Worm (Caenorhabditis elegans) whole organism, L4 larva: ENCODE data around the gene F38A1.8.

Experiments used
- D1046.2 ChIP-seq: fragments of 200-800 bp; sonication (Bioruptor generic); IDR thresholded peaks from 2 replicates; pipeline ENCODE4 v1.3.6; 2022; ENCODE audit warnings: missing genetic modification characterization, missing compliant biosample characterization
- F10B5.3 ChIP-seq: sonication (generic microtip); optimal IDR thresholded peaks from 2 replicates; lab custom pipeline; 2016; ENCODE audit warnings: mild to moderate bottlenecking, missing genetic modification characterization, missing compliant biosample characterization
- T20F7.1 ChIP-seq: fragments of 200-800 bp; sonication (Bioruptor generic); optimal IDR thresholded peaks from 2 replicates; lab custom pipeline; 2018; ENCODE audit warnings: mild to moderate bottlenecking, missing genetic modification characterization, missing compliant biosample characterization
- Y48G9A.11 ChIP-seq: fragments of 200-800 bp; sonication (Bioruptor generic); IDR thresholded peaks from 2 replicates; pipeline ENCODE4 v1.3.6; 2022; ENCODE audit warnings: missing genetic modification reagents, missing genetic modification characterization, missing compliant biosample characterization
- aha-1 ChIP-seq: fragments of 150-350 bp; peaks from one replicate; lab custom pipeline; 2014; ENCODE audit warnings: missing biosample characterization, missing genetic modification characterization
- attf-4 ChIP-seq: sonication (generic microtip); optimal IDR thresholded peaks from 3 replicates; lab custom pipeline; 2017; ENCODE audit warnings: missing biosample characterization, missing genetic modification characterization
- ceh-20 ChIP-seq: fragments of 200-800 bp; sonication (Bioruptor generic); IDR thresholded peaks from 2 replicates; pipeline ENCODE4 v1.3.6; 2022; ENCODE audit warnings: missing genetic modification reagents, missing genetic modification characterization, missing compliant biosample characterization
- ceh-44 ChIP-seq: fragments of 200-800 bp; sonication (Bioruptor generic); IDR thresholded peaks from 2 replicates; pipeline ENCODE4 v1.3.6; 2022; ENCODE audit warnings: missing genetic modification reagents, missing genetic modification characterization, missing compliant biosample characterization
- cey-2 ChIP-seq: sonication (generic microtip); optimal IDR thresholded peaks from 3 replicates; lab custom pipeline; 2017; ENCODE audit warnings: missing genetic modification characterization, mild to moderate bottlenecking, missing compliant biosample characterization, antibody characterized with exemption, borderline replicate concordance; ENCODE audit not compliant: insufficient read depth
- ctbp-1 ChIP-seq: fragments of 200-800 bp; sonication (Bioruptor generic); IDR thresholded peaks from 2 replicates; pipeline ENCODE4 v1.3.6; 2022; ENCODE audit warnings: missing genetic modification reagents, missing genetic modification characterization, missing compliant biosample characterization
- daf-16 ChIP-seq, 3 experiments: sonication (generic microtip); optimal IDR thresholded peaks; 2 replicates each; lab custom pipeline; 2016 to 2017; ENCODE audit warnings: missing genetic modification characterization in 3 of 3, missing genetic modification reagents in 3 of 3, mild to moderate bottlenecking in 2 of 3, missing compliant biosample characterization in 2 of 3, missing biosample characterization in 1 of 3, moderate library complexity in 1 of 3
- daf-8 ChIP-seq: fragments of 200-800 bp; sonication (Bioruptor generic); IDR thresholded peaks from 2 replicates; pipeline ENCODE4 v1.3.6; 2022; ENCODE audit warnings: missing genetic modification characterization, missing compliant biosample characterization
- dmd-6 ChIP-seq: fragments of 200-800 bp; sonication (Bioruptor generic); IDR thresholded peaks from 2 replicates; pipeline ENCODE4 v1.3.6; 2022; ENCODE audit warnings: missing genetic modification reagents, missing genetic modification characterization, missing compliant biosample characterization
- dpl-1 ChIP-seq: fragments of 150-350 bp; optimal IDR thresholded peaks from 2 replicates; lab custom pipeline; 2014; ENCODE audit warnings: missing biosample characterization, missing genetic modification reagents, missing genetic modification characterization
- dve-1 ChIP-seq: sonication (generic microtip); optimal IDR thresholded peaks from 2 replicates; lab custom pipeline; 2017; ENCODE audit warnings: antibody characterized with exemption, mild to moderate bottlenecking, missing genetic modification characterization, missing compliant biosample characterization; ENCODE audit not compliant: insufficient read depth
- fkh-10 ChIP-seq: fragments of 150-350 bp; optimal IDR thresholded peaks from 2 replicates; lab custom pipeline; 2014; ENCODE audit warnings: missing biosample characterization, missing genetic modification reagents, missing genetic modification characterization
- hif-1 ChIP-seq, 2 experiments: sonication (generic microtip); optimal IDR thresholded peaks; 2 replicates each; lab custom pipeline; 2016 to 2017; ENCODE audit warnings: missing compliant biosample characterization in 2 of 2, missing genetic modification characterization in 2 of 2, missing genetic modification reagents in 2 of 2, missing genotype in 2 of 2, mild to moderate bottlenecking in 1 of 2
- hlh-11 ChIP-seq: fragments of 200-800 bp; sonication (Bioruptor generic); optimal IDR thresholded peaks from 2 replicates; lab custom pipeline; 2018; ENCODE audit warnings: mild to moderate bottlenecking, missing genetic modification characterization, missing compliant biosample characterization
- hlh-30 ChIP-seq: sonication (generic microtip); optimal IDR thresholded peaks from 2 replicates; lab custom pipeline; 2017; ENCODE audit warnings: antibody characterized with exemption, mild to moderate bottlenecking, missing genetic modification characterization, missing compliant biosample characterization; ENCODE audit not compliant: insufficient read depth
- hmg-1.1 ChIP-seq: fragments of 200-800 bp; sonication (Bioruptor generic); IDR thresholded peaks from 2 replicates; pipeline ENCODE4 v1.3.6; 2022; ENCODE audit warnings: missing genetic modification reagents, missing genetic modification characterization, missing compliant biosample characterization
- lin-13 ChIP-seq: fragments of 150-350 bp; optimal IDR thresholded peaks from 2 replicates; lab custom pipeline; 2014; ENCODE audit warnings: missing biosample characterization, missing genetic modification reagents, missing genetic modification characterization
- lin-29 ChIP-seq: fragments of 200-800 bp; sonication (Bioruptor generic); IDR thresholded peaks from 2 replicates; pipeline ENCODE4 v1.3.6; 2022; ENCODE audit warnings: missing genetic modification reagents, missing genetic modification characterization, missing compliant biosample characterization
- lin-38 ChIP-seq: fragments of 200-800 bp; sonication (Bioruptor generic); IDR thresholded peaks from 2 replicates; pipeline ENCODE4 v1.3.6; 2022; ENCODE audit warnings: missing genetic modification reagents, missing genetic modification characterization, missing compliant biosample characterization
- lin-39 ChIP-seq: fragments of 150-350 bp; optimal IDR thresholded peaks from 2 replicates; lab custom pipeline; 2014; ENCODE audit warnings: missing biosample characterization, missing genetic modification reagents, missing genetic modification characterization
- lir-3 ChIP-seq: sonication (generic microtip); optimal IDR thresholded peaks from 2 replicates; lab custom pipeline; 2016; ENCODE audit warnings: mild to moderate bottlenecking, missing genetic modification characterization, missing compliant biosample characterization
- lsy-2 ChIP-seq, 2 experiments: fragments of 150-350 bp in 1 of 2; sonication (generic microtip) in 1 of 2; optimal IDR thresholded peaks; 2 replicates each; lab custom pipeline; 2014 to 2017; ENCODE audit warnings: missing biosample characterization in 2 of 2, missing genetic modification characterization in 2 of 2
- madf-9 ChIP-seq: fragments of 200-800 bp; sonication (Bioruptor generic); conservative IDR thresholded peaks from 2 replicates; pipeline ENCODE4 v1.3.6; 2022; ENCODE audit warnings: missing genetic modification reagents, missing genetic modification characterization, missing compliant biosample characterization
- mdl-1 ChIP-seq, 2 experiments: fragments of 150-350 bp in 1 of 2; sonication (generic microtip) in 1 of 2; optimal IDR thresholded peaks; 2 replicates each; lab custom pipeline; 2014 to 2017; ENCODE audit warnings: missing biosample characterization in 2 of 2, missing genetic modification characterization in 2 of 2
- mep-1 ChIP-seq: fragments of 150-350 bp; sonication (generic microtip); optimal IDR thresholded peaks from 3 replicates; lab custom pipeline; 2014; ENCODE audit warnings: missing biosample characterization, missing genetic modification characterization
- mes-2 ChIP-seq: sonication (generic microtip); optimal IDR thresholded peaks from 2 replicates; lab custom pipeline; 2016; ENCODE audit warnings: missing genotype, mild to moderate bottlenecking, missing genetic modification characterization, missing compliant biosample characterization; ENCODE audit not compliant: poor library complexity, severe bottlenecking
- mxl-2 ChIP-seq: fragments of 200-800 bp; sonication (Bioruptor generic); conservative IDR thresholded peaks from 2 replicates; pipeline ENCODE4 v1.3.6; 2022; ENCODE audit warnings: missing genetic modification reagents, missing genetic modification characterization, missing compliant biosample characterization
- mxl-3 ChIP-seq: fragments of 200-800 bp; sonication (Bioruptor generic); optimal IDR thresholded peaks from 2 replicates; lab custom pipeline; 2018; ENCODE audit warnings: mild to moderate bottlenecking, missing genetic modification characterization, missing compliant biosample characterization
- nhr-11 ChIP-seq: fragments of 150-350 bp; optimal IDR thresholded peaks from 2 replicates; lab custom pipeline; 2014; ENCODE audit warnings: missing biosample characterization, missing genetic modification characterization
- nhr-111 ChIP-seq: fragments of 200-800 bp; sonication (Bioruptor generic); optimal IDR thresholded peaks from 2 replicates; lab custom pipeline; 2018; ENCODE audit warnings: mild to moderate bottlenecking, missing genetic modification characterization, missing compliant biosample characterization
- nhr-28 ChIP-seq: fragments of 150-350 bp; optimal IDR thresholded peaks from 2 replicates; lab custom pipeline; 2014; ENCODE audit warnings: missing biosample characterization, missing genetic modification characterization
- nhr-48 ChIP-seq: sonication (generic microtip); optimal IDR thresholded peaks from 2 replicates; lab custom pipeline; 2016; ENCODE audit warnings: mild to moderate bottlenecking, missing genetic modification characterization, missing compliant biosample characterization
- nhr-77 ChIP-seq: fragments of 150-350 bp; optimal IDR thresholded peaks from 2 replicates; lab custom pipeline; 2014; ENCODE audit warnings: missing biosample characterization, missing genetic modification characterization
- pqm-1 ChIP-seq: sonication (generic microtip); optimal IDR thresholded peaks from 2 replicates; lab custom pipeline; 2017; ENCODE audit warnings: missing biosample characterization, missing genetic modification characterization
- rbr-2 ChIP-seq: sonication (generic microtip); optimal IDR thresholded peaks from 2 replicates; lab custom pipeline; 2016; ENCODE audit warnings: missing genotype, missing genetic modification characterization, missing compliant biosample characterization
- set-16 ChIP-seq: fragments of 200-800 bp; sonication (Bioruptor generic); IDR thresholded peaks from 2 replicates; pipeline ENCODE4 v1.3.6; 2022; ENCODE audit warnings: missing genetic modification reagents, missing genetic modification characterization, missing compliant biosample characterization
- skn-1 ChIP-seq: fragments of 150-350 bp; optimal IDR thresholded peaks from 2 replicates; lab custom pipeline; 2014; ENCODE audit warnings: missing biosample characterization, missing genetic modification characterization
- spr-1 ChIP-seq: sonication (generic microtip); optimal IDR thresholded peaks from 2 replicates; lab custom pipeline; 2016; ENCODE audit warnings: mild to moderate bottlenecking, missing genetic modification characterization, missing compliant biosample characterization
- unc-130 ChIP-seq: sonication (generic microtip); optimal IDR thresholded peaks from 2 replicates; lab custom pipeline; 2016; ENCODE audit warnings: missing genetic modification reagents, missing genetic modification characterization, missing compliant biosample characterization
- unc-62 ChIP-seq, 3 experiments: fragments of 150-350 bp in 1 of 3; sonication (generic microtip); optimal IDR thresholded peaks in 2 of 3; peaks in 1 of 3; 1 replicate in 1 of 3; 2 replicates in 2 of 3; lab custom pipeline; 2014 to 2017; ENCODE audit warnings: missing biosample characterization in 3 of 3, missing genetic modification characterization in 3 of 3, missing genetic modification reagents in 3 of 3, missing genotype in 1 of 3
- vab-7 ChIP-seq: fragments of 200-800 bp; sonication (Bioruptor generic); IDR thresholded peaks from 2 replicates; pipeline ENCODE4 v1.3.6; 2022; ENCODE audit warnings: missing genetic modification reagents, missing genetic modification characterization, missing compliant biosample characterization
- zip-11 ChIP-seq: fragments of 200-800 bp; sonication (Bioruptor generic); IDR thresholded peaks from 2 replicates; pipeline ENCODE4 v1.3.6; 2022; ENCODE audit warnings: missing genetic modification characterization, missing compliant biosample characterization
- ztf-11 ChIP-seq: fragments of 150-350 bp; optimal IDR thresholded peaks from 2 replicates; lab custom pipeline; 2014; ENCODE audit warnings: missing biosample characterization, missing genetic modification characterization
- ztf-7 ChIP-seq: fragments of 150-350 bp; optimal IDR thresholded peaks from 2 replicates; lab custom pipeline; 2014; ENCODE audit warnings: missing biosample characterization, missing genetic modification characterization

Gene F38A1.8

ce11 chrIV:1275910-1276309, 36.3 kb upstream of the F38A1.8 start (continued):
- TF ChIP-seq nhr-77 (tag; lab: Kevin White, UChicago) (no peak), pqm-1 (tag; lab: Kevin White, UChicago) (no peak), ztf-11 (no peak), Y48G9A.11 (0 out of 2 replicates have a peak, but pooled peaks have one; percentile 48), ctbp-1 (no peak), F10B5.3 (no peak), nhr-111 (GFP tag; lab: Kevin White, UChicago) (no peak), daf-8 (GFP tag; lab: Robert Waterston, UW) (no peak), attf-4 (no peak), vab-7 (GFP tag; lab: Robert Waterston, UW) (no peak), lin-39 (tag; lab: Kevin White, UChicago) (no peak), mxl-2 (GFP tag; lab: Robert Waterston, UW) (0 out of 2 replicates have a peak, but pooled peaks have one; percentile 24), lir-3 (no peak), lsy-2 (tag; optimal IDR thresholded peaks at IDR 0.05; lab: Kevin White, UChicago) (peak in 1 of 2 experiments; percentile 2), zip-11 (GFP tag; lab: Robert Waterston, UW) (no peak), aha-1 (tag; lab: Kevin White, UChicago) (peak; percentile 40)
- TF ChIP-seq, all 104 proteins: peak for 6

ce11 chrIV:1274583-1274982, 34.9 kb upstream of the F38A1.8 start, which contains the start of gene C09E9.1:
TSS of gene C09E9.1 (plus strand) at chrIV:1274868.
- TF ChIP-seq daf-16 (GFP tag; optimal IDR thresholded peaks at IDR 0.05; lab: Kevin White, UChicago): no peak
- peak; percentile 27 for TF ChIP-seq daf-16 (tag; optimal IDR thresholded peaks at IDR 0.05; lab: Kevin White, UChicago)
- peak; percentile 95 to 99 for TF ChIP-seq mdl-1 (tag; optimal IDR thresholded peaks at IDR 0.05; lab: Kevin White, UChicago)
- TF ChIP-seq mes-2 (tag; lab: Kevin White, UChicago): peak; percentile 48
- no peak for TF ChIP-seq spr-1
- TF ChIP-seq nhr-48: no peak
- no peak for TF ChIP-seq aha-1 (tag; lab: Kevin White, UChicago)
- peak; percentile 13 for TF ChIP-seq ztf-7 (tag; lab: Kevin White, UChicago)
- peak; percentile 69 for TF ChIP-seq lin-38 (GFP tag; lab: Robert Waterston, UW)
- TF ChIP-seq lsy-2 (tag; optimal IDR thresholded peaks at IDR 0.05; lab: Kevin White, UChicago): peak in 1 of 2 experiments; percentile 74
- TF ChIP-seq dve-1 (tag; lab: Kevin White, UChicago): peak; percentile 71
- peak; percentile 60 for TF ChIP-seq dmd-6 (GFP tag; lab: Robert Waterston, UW)
- TF ChIP-seq mxl-3 (GFP tag; lab: Kevin White, UChicago): peak; percentile 76
- peak; percentile 63 for TF ChIP-seq mep-1 (tag; lab: Kevin White, UChicago)
- peak; percentile 75 for TF ChIP-seq T20F7.1 (GFP tag; lab: Kevin White, UChicago)
- TF ChIP-seq madf-9 (GFP tag; lab: Robert Waterston, UW): no peak
- TF ChIP-seq lin-29 (GFP tag; lab: Robert Waterston, UW): no peak
- peak in 1 of 2 experiments; percentile 33 for TF ChIP-seq hif-1 (tag; optimal IDR thresholded peaks at IDR 0.05; lab: Kevin White, UChicago)
- peak; percentile 27 for TF ChIP-seq nhr-11 (tag; lab: Kevin White, UChicago)
- TF ChIP-seq set-16: peak; percentile 61
- TF ChIP-seq skn-1: no peak
- TF ChIP-seq nhr-28: peak; percentile 29
- TF ChIP-seq D1046.2 (GFP tag; lab: Robert Waterston, UW): no peak
- peak; percentile 95 for TF ChIP-seq hlh-30 (tag; lab: Kevin White, UChicago)
- TF ChIP-seq vab-7 (GFP tag; lab: Robert Waterston, UW): no peak
- TF ChIP-seq unc-130 (GFP tag; lab: Kevin White, UChicago): peak; percentile 8
- TF ChIP-seq fkh-10 (GFP tag; lab: Kevin White, UChicago): no peak
- TF ChIP-seq cey-2 (tag; lab: Kevin White, UChicago): no peak
- TF ChIP-seq Y48G9A.11: peak; percentile 54; the same call in 1 of the 2 replicates
- TF ChIP-seq lin-13: peak; percentile 50
- peak; percentile 33; the same call in 1 of the 2 replicates for TF ChIP-seq ceh-20
- no peak for TF ChIP-seq ceh-44 (GFP tag; lab: Robert Waterston, UW)
- peak; percentile 79 for TF ChIP-seq dpl-1 (GFP tag; lab: Kevin White, UChicago)
- peak; percentile 50 for TF ChIP-seq rbr-2 (tag; lab: Kevin White, UChicago)
- TF ChIP-seq hlh-11 (tag; lab: Kevin White, UChicago): peak; percentile 75
- TF ChIP-seq pqm-1 (tag; lab: Kevin White, UChicago): no peak
- peak; percentile 79 for TF ChIP-seq hmg-1.1 (GFP tag; lab: Robert Waterston, UW)
- TF ChIP-seq unc-62 (GFP tag; optimal IDR thresholded peaks at IDR 0.05 in 1 of 2; lab: Kevin White, UChicago): peak in 1 of 2 experiments; percentile 57
- TF ChIP-seq unc-62 (tag; optimal IDR thresholded peaks at IDR 0.05; lab: Kevin White, UChicago): no peak
